Worm (Caenorhabditis elegans) whole organism, L1 larva: ENCODE results near the gene C10C5.4.

ENCODE experiments used
- Y116A8C.19 ChIP-seq: sonication (generic microtip); optimal IDR thresholded peaks from 2 replicates; lab custom pipeline; 2016; ENCODE audit warnings: missing compliant biosample characterization, missing genetic modification characterization, borderline replicate concordance
- alr-1 ChIP-seq: fragments of 200-800 bp; sonication (Bioruptor generic); optimal IDR thresholded peaks from 2 replicates; lab custom pipeline; 2018; ENCODE audit warnings: borderline replicate concordance, mild to moderate bottlenecking, missing genetic modification characterization, missing compliant biosample characterization
- ceh-63 ChIP-seq: fragments of 200-800 bp; sonication (Bioruptor generic); optimal IDR thresholded peaks from 2 replicates; lab custom pipeline; 2018; ENCODE audit warnings: mild to moderate bottlenecking, missing genetic modification characterization, missing compliant biosample characterization
- ceh-8 ChIP-seq: fragments of 200-800 bp; sonication (Bioruptor generic); optimal IDR thresholded peaks from 2 replicates; lab custom pipeline; 2018; ENCODE audit warnings: mild to moderate bottlenecking, missing genetic modification characterization, moderate library complexity, missing compliant biosample characterization
- ceh-82 ChIP-seq, 3 experiments: fragments of 150-350 bp in 1 of 3; sonication (generic microtip) in 2 of 3; optimal IDR thresholded peaks; 2 replicates each; lab custom pipeline; 2014 to 2017; ENCODE audit warnings: missing biosample characterization in 3 of 3, missing genetic modification characterization in 3 of 3
- ceh-90 ChIP-seq: sonication (generic microtip); optimal IDR thresholded peaks from 2 replicates; lab custom pipeline; 2016; ENCODE audit warnings: missing genetic modification characterization, missing compliant biosample characterization
- ces-1 ChIP-seq: fragments of 150-350 bp; optimal IDR thresholded peaks from 2 replicates; lab custom pipeline; 2014; ENCODE audit warnings: missing biosample characterization, missing genetic modification reagents, missing genetic modification characterization
- efl-1 ChIP-seq, 4 experiments: fragments of 150-350 bp; optimal IDR thresholded peaks in 3 of 4; peaks in 1 of 4; 1 replicate in 1 of 4; 2 replicates in 3 of 4; lab custom pipeline; 2014; ENCODE audit warnings: missing biosample characterization in 2 of 4, missing genetic modification characterization in 2 of 4, missing genetic modification reagents in 2 of 4
- egl-13 ChIP-seq: sonication (generic microtip); optimal IDR thresholded peaks from 2 replicates; lab custom pipeline; 2016; ENCODE audit warnings: missing genotype, missing genetic modification reagents, missing genetic modification characterization, missing compliant biosample characterization
- elt-3 ChIP-seq, 6 experiments: fragments of 150-350 bp in 1 of 6; sonication (generic microtip); optimal IDR thresholded peaks; 2 replicates each; lab custom pipeline; 2017 to 2018; ENCODE audit warnings: missing biosample characterization in 6 of 6, missing genetic modification characterization in 6 of 6, inconsistent platforms in 1 of 6
- fkh-10 ChIP-seq: sonication (generic microtip); optimal IDR thresholded peaks from 2 replicates; lab custom pipeline; 2017; ENCODE audit warnings: missing biosample characterization, missing genetic modification reagents, missing genetic modification characterization
- fkh-4 ChIP-seq: sonication (generic microtip); optimal IDR thresholded peaks from 2 replicates; lab custom pipeline; 2016; ENCODE audit warnings: missing compliant biosample characterization, missing genetic modification characterization, borderline replicate concordance
- fkh-8 ChIP-seq: sonication (generic microtip); optimal IDR thresholded peaks from 2 replicates; lab custom pipeline; 2016; ENCODE audit warnings: mild to moderate bottlenecking, missing genetic modification characterization, missing compliant biosample characterization
- irx-1 ChIP-seq: sonication (generic microtip); optimal IDR thresholded peaks from 2 replicates; lab custom pipeline; 2016; ENCODE audit warnings: missing genetic modification characterization, missing compliant biosample characterization
- isw-1 ChIP-seq: fragments of 200-800 bp; sonication (Bioruptor generic); IDR thresholded peaks from 2 replicates; pipeline ENCODE4 v1.3.6; 2022; ENCODE audit warnings: missing genetic modification characterization, missing compliant biosample characterization
- lin-13 ChIP-seq: fragments of 150-350 bp; optimal IDR thresholded peaks from 2 replicates; lab custom pipeline; 2014; ENCODE audit warnings: missing biosample characterization, missing genetic modification reagents, missing genetic modification characterization
- lin-35 ChIP-seq, 2 experiments: fragments of 150-350 bp; optimal IDR thresholded peaks; 2 replicates each; lab custom pipeline; 2014; ENCODE audit warnings: missing biosample characterization in 2 of 2, missing genetic modification characterization in 2 of 2, missing genetic modification reagents in 2 of 2
- lin-39 ChIP-seq: fragments of 150-350 bp; optimal IDR thresholded peaks from 2 replicates; lab custom pipeline; 2014; ENCODE audit warnings: missing biosample characterization, missing genetic modification reagents, missing genetic modification characterization
- lsy-2 ChIP-seq, 2 experiments: fragments of 150-350 bp; optimal IDR thresholded peaks; 2 replicates each; lab custom pipeline; 2014; ENCODE audit warnings: missing biosample characterization in 2 of 2, missing genetic modification characterization in 2 of 2
- mab-9 ChIP-seq: fragments of 200-800 bp; sonication (Bioruptor generic); IDR thresholded peaks from 2 replicates; pipeline ENCODE4 v1.3.6; 2022; ENCODE audit warnings: missing genetic modification reagents, missing genetic modification characterization, missing compliant biosample characterization
- mdl-1 ChIP-seq, 2 experiments: fragments of 150-350 bp; optimal IDR thresholded peaks; 2 replicates each; lab custom pipeline; 2014 to 2017; ENCODE audit warnings: missing biosample characterization in 2 of 2, missing genetic modification characterization in 2 of 2, inconsistent platforms in 1 of 2
- mef-2 ChIP-seq: fragments of 150-350 bp; optimal IDR thresholded peaks from 2 replicates; lab custom pipeline; 2014; ENCODE audit warnings: missing biosample characterization, missing genetic modification characterization
- nhr-19 ChIP-seq: fragments of 200-800 bp; sonication (Bioruptor generic); conservative IDR thresholded peaks from 2 replicates; pipeline ENCODE4 v1.3.6; 2022; ENCODE audit warnings: missing genetic modification characterization, missing compliant biosample characterization
- nhr-20 ChIP-seq: sonication (generic microtip); optimal IDR thresholded peaks from 2 replicates; lab custom pipeline; 2016; ENCODE audit warnings: mild to moderate bottlenecking, missing genetic modification characterization, missing compliant biosample characterization
- nhr-237 ChIP-seq: fragments of 150-350 bp; optimal IDR thresholded peaks from 2 replicates; lab custom pipeline; 2014; ENCODE audit warnings: missing biosample characterization, missing genetic modification characterization
- nhr-28 ChIP-seq: fragments of 150-350 bp; optimal IDR thresholded peaks from 2 replicates; lab custom pipeline; 2014; ENCODE audit warnings: missing biosample characterization, missing genetic modification characterization
- nhr-77 ChIP-seq: fragments of 150-350 bp; optimal IDR thresholded peaks from 2 replicates; lab custom pipeline; 2014; ENCODE audit warnings: missing biosample characterization, missing genetic modification characterization
- nhr-84 ChIP-seq: sonication (generic microtip); optimal IDR thresholded peaks from 2 replicates; lab custom pipeline; 2017; ENCODE audit warnings: missing biosample characterization, missing genetic modification characterization
- pag-3 ChIP-seq: sonication (generic microtip); optimal IDR thresholded peaks from 2 replicates; lab custom pipeline; 2017; ENCODE audit warnings: missing genetic modification characterization, mild to moderate bottlenecking, missing compliant biosample characterization, antibody characterized with exemption, borderline replicate concordance; ENCODE audit not compliant: insufficient read depth
- pax-3 ChIP-seq: fragments of 200-800 bp; sonication (Bioruptor generic); optimal IDR thresholded peaks from 2 replicates; lab custom pipeline; 2018; ENCODE audit warnings: mild to moderate bottlenecking, missing genetic modification characterization, moderate library complexity, missing compliant biosample characterization
- skn-1 ChIP-seq: fragments of 150-350 bp; optimal IDR thresholded peaks from 2 replicates; lab custom pipeline; 2014; ENCODE audit warnings: missing biosample characterization, missing genetic modification characterization
- snpc-4 ChIP-seq: fragments of 150-350 bp; optimal IDR thresholded peaks from 2 replicates; lab custom pipeline; 2014; ENCODE audit warnings: missing biosample characterization, missing genetic modification characterization
- sox-4 ChIP-seq: sonication (generic microtip); optimal IDR thresholded peaks from 2 replicates; lab custom pipeline; 2016; ENCODE audit warnings: missing genetic modification characterization, missing compliant biosample characterization
- unc-30 ChIP-seq: sonication (generic microtip); optimal IDR thresholded peaks from 2 replicates; lab custom pipeline; 2017; ENCODE audit warnings: missing biosample characterization, missing genetic modification characterization
- unc-98 ChIP-seq: fragments of 200-800 bp; sonication (Bioruptor generic); IDR thresholded peaks from 2 replicates; pipeline ENCODE4 v1.3.6; 2022; ENCODE audit warnings: missing genetic modification characterization, missing compliant biosample characterization
- xbp-1 ChIP-seq: sonication (generic microtip); optimal IDR thresholded peaks from 2 replicates; lab custom pipeline; 2016; ENCODE audit warnings: missing genetic modification characterization, missing compliant biosample characterization

The C10C5.4 gene

ce11 chrIV:9386038-9386437, 7.7 kb downstream of the C10C5.4 start, which contains the start of gene daf-15 (continued):
- TF ChIP-seq mdl-1 (tag; optimal IDR thresholded peaks at IDR 0.05; lab: Kevin White, UChicago) = peak in 1 of 2 experiments; percentile 50
- no peak for TF ChIP-seq unc-98 (GFP tag; lab: Robert Waterston, UW)
- TF ChIP-seq fkh-4 = no peak
- TF ChIP-seq ceh-90 = no peak
- TF ChIP-seq ceh-63 (GFP tag; lab: Kevin White, UChicago) = no peak
- TF ChIP-seq ceh-82 (tag; optimal IDR thresholded peaks at IDR 0.05; lab: Kevin White, UChicago) = peak in 2 of 3 experiments; percentile 20 to 78
- peak; percentile 25 for TF ChIP-seq egl-13 (tag; lab: Kevin White, UChicago)
- peak; percentile 83 to 97 for TF ChIP-seq efl-1 (optimal IDR thresholded peaks at IDR 0.05; lab: Kevin White, UChicago)
- peak; percentile 97 to 100 for TF ChIP-seq efl-1 (GFP tag; optimal IDR thresholded peaks at IDR 0.05 in 1 of 2; lab: Kevin White, UChicago)
- no peak for TF ChIP-seq unc-30 (tag; lab: Kevin White, UChicago)
- TF ChIP-seq lsy-2 (tag; optimal IDR thresholded peaks at IDR 0.05; lab: Kevin White, UChicago) = peak in 1 of 2 experiments; percentile 83
- TF ChIP-seq irx-1 = no peak
- peak; percentile 35 for TF ChIP-seq nhr-19 (GFP tag; lab: Robert Waterston, UW)
- no peak for TF ChIP-seq mab-9
- TF ChIP-seq pax-3 (tag; lab: Kevin White, UChicago) = no peak
- TF ChIP-seq fkh-10 (GFP tag; lab: Kevin White, UChicago) = no peak
- peak; percentile 23 for TF ChIP-seq snpc-4 (tag; lab: Kevin White, UChicago)
- peak; percentile 48 for TF ChIP-seq nhr-20
- peak; percentile 44 for TF ChIP-seq fkh-8 (tag; lab: Kevin White, UChicago)
- peak; percentile 40 for TF ChIP-seq lin-13 (GFP tag; lab: Kevin White, UChicago)
- peak; percentile 36 for TF ChIP-seq lin-39 (tag; lab: Kevin White, UChicago)
- TF ChIP-seq alr-1 (tag; lab: Kevin White, UChicago) = no peak
- TF ChIP-seq nhr-77 (tag; lab: Kevin White, UChicago) = peak; percentile 13
- no peak for TF ChIP-seq sox-4
- TF ChIP-seq pag-3 (tag; lab: Kevin White, UChicago) = no peak
- TF ChIP-seq skn-1 (tag; lab: Kevin White, UChicago) = peak; percentile 65
- TF ChIP-seq ceh-8 = no peak
- TF ChIP-seq Y116A8C.19 = no peak
- TF ChIP-seq ces-1 = no peak
- peak; percentile 10; the same call in 1 of the 2 replicates for TF ChIP-seq isw-1 (GFP tag; lab: Robert Waterston, UW)
- TF ChIP-seq nhr-237 = no peak

ce11 chrIV:9396118-9396517, 17.8 kb downstream of the C10C5.4 start, which contains the start of gene col-121:
Gene col-121 (minus strand): TSS chrIV:9396218.
- TF ChIP-seq nhr-28 (tag; lab: Kevin White, UChicago) (no peak), Y116A8C.19 (no peak), sox-4 (no peak), efl-1 (optimal IDR thresholded peaks at IDR 0.05; lab: Kevin White, UChicago) (no peak), efl-1 (GFP tag; optimal IDR thresholded peaks at IDR 0.05 in 1 of 2; lab: Kevin White, UChicago) (no peak), mef-2 (tag; lab: Kevin White, UChicago) (no peak)
- TF ChIP-seq, all 84 proteins: peak for 0

ce11 chrIV:9397278-9397677, 18.9 kb downstream of the C10C5.4 start, which contains the start of gene F56D5.3:
Gene F56D5.3 (plus strand): TSS chrIV:9397578.
- TF ChIP-seq xbp-1 (tag; lab: Kevin White, UChicago) = no peak
- TF ChIP-seq ceh-8 = no peak
- TF ChIP-seq elt-3 (tag; optimal IDR thresholded peaks at IDR 0.05; lab: Kevin White, UChicago) = no peak
- no peak for TF ChIP-seq irx-1
- no peak for TF ChIP-seq nhr-84 (tag; lab: Kevin White, UChicago)
- TF ChIP-seq lin-35 (GFP tag; optimal IDR thresholded peaks at IDR 0.05; lab: Kevin White, UChicago) = no peak
- TF ChIP-seq ceh-82 (tag; optimal IDR thresholded peaks at IDR 0.05; lab: Kevin White, UChicago) = no peak
- no peak for TF ChIP-seq mdl-1 (tag; optimal IDR thresholded peaks at IDR 0.05; lab: Kevin White, UChicago)
- no peak for TF ChIP-seq lin-13 (GFP tag; lab: Kevin White, UChicago)
- TF ChIP-seq, all 84 proteins: peak for 0
